Worm (Caenorhabditis elegans) whole organism, L4 larva: ENCODE data around the gene F38E9.6.

Experiments used
- D1046.2 ChIP-seq: fragments of 200-800 bp; sonication (Bioruptor generic); IDR thresholded peaks from 2 replicates; pipeline ENCODE4 v1.3.6; 2022; ENCODE audit warnings: missing genetic modification characterization, missing compliant biosample characterization
- F10B5.3 ChIP-seq: sonication (generic microtip); optimal IDR thresholded peaks from 2 replicates; lab custom pipeline; 2016; ENCODE audit warnings: mild to moderate bottlenecking, missing genetic modification characterization, missing compliant biosample characterization
- F26F4.8 ChIP-seq: fragments of 200-800 bp; sonication (Bioruptor generic); conservative IDR thresholded peaks from 2 replicates; pipeline ENCODE4 v1.3.6; 2022; ENCODE audit warnings: missing genetic modification characterization, missing compliant biosample characterization
- F49E8.2 ChIP-seq: sonication (generic microtip); optimal IDR thresholded peaks from 2 replicates; lab custom pipeline; 2016; ENCODE audit warnings: missing compliant biosample characterization, mild to moderate bottlenecking, missing genetic modification characterization, borderline replicate concordance
- R02D3.7 ChIP-seq: fragments of 150-350 bp; sonication (generic microtip); optimal IDR thresholded peaks from 3 replicates; lab custom pipeline; 2014; ENCODE audit warnings: missing biosample characterization, missing genetic modification characterization
- ZK546.5 ChIP-seq, 2 experiments: sonication (generic microtip); optimal IDR thresholded peaks; 2 replicates each; lab custom pipeline; 2017; ENCODE audit warnings: missing biosample characterization in 2 of 2, missing genetic modification characterization in 2 of 2
- aha-1 ChIP-seq: fragments of 150-350 bp; peaks from one replicate; lab custom pipeline; 2014; ENCODE audit warnings: missing biosample characterization, missing genetic modification characterization
- attf-4 ChIP-seq: sonication (generic microtip); optimal IDR thresholded peaks from 3 replicates; lab custom pipeline; 2017; ENCODE audit warnings: missing biosample characterization, missing genetic modification characterization
- ceh-44 ChIP-seq: fragments of 200-800 bp; sonication (Bioruptor generic); IDR thresholded peaks from 2 replicates; pipeline ENCODE4 v1.3.6; 2022; ENCODE audit warnings: missing genetic modification reagents, missing genetic modification characterization, missing compliant biosample characterization
- ceh-62 ChIP-seq: sonication (generic microtip); optimal IDR thresholded peaks from 2 replicates; lab custom pipeline; 2017; ENCODE audit warnings: missing biosample characterization, missing genetic modification characterization
- daf-16 ChIP-seq, 3 experiments: sonication (generic microtip); optimal IDR thresholded peaks; 2 replicates each; lab custom pipeline; 2016 to 2017; ENCODE audit warnings: missing genetic modification characterization in 3 of 3, missing genetic modification reagents in 3 of 3, mild to moderate bottlenecking in 2 of 3, missing compliant biosample characterization in 2 of 3, missing biosample characterization in 1 of 3, moderate library complexity in 1 of 3
- daf-19 ChIP-seq: fragments of 200-800 bp; sonication (Bioruptor generic); conservative IDR thresholded peaks from 2 replicates; pipeline ENCODE4 v1.3.6; 2022; ENCODE audit warnings: missing genetic modification characterization, missing compliant biosample characterization
- dmd-8 ChIP-seq: fragments of 200-800 bp; sonication (Bioruptor generic); IDR thresholded peaks from 2 replicates; pipeline ENCODE4 v1.3.6; 2022; ENCODE audit warnings: missing genetic modification characterization, missing compliant biosample characterization
- hlh-11 ChIP-seq: fragments of 200-800 bp; sonication (Bioruptor generic); optimal IDR thresholded peaks from 2 replicates; lab custom pipeline; 2018; ENCODE audit warnings: mild to moderate bottlenecking, missing genetic modification characterization, missing compliant biosample characterization
- hlh-30 ChIP-seq: sonication (generic microtip); optimal IDR thresholded peaks from 2 replicates; lab custom pipeline; 2017; ENCODE audit warnings: antibody characterized with exemption, mild to moderate bottlenecking, missing genetic modification characterization, missing compliant biosample characterization; ENCODE audit not compliant: insufficient read depth
- hmg-1.1 ChIP-seq: fragments of 200-800 bp; sonication (Bioruptor generic); IDR thresholded peaks from 2 replicates; pipeline ENCODE4 v1.3.6; 2022; ENCODE audit warnings: missing genetic modification reagents, missing genetic modification characterization, missing compliant biosample characterization
- jun-1 ChIP-seq: fragments of 150-350 bp; optimal IDR thresholded peaks from 2 replicates; lab custom pipeline; 2014; ENCODE audit warnings: missing biosample characterization, missing genetic modification reagents, missing genetic modification characterization
- lin-29 ChIP-seq: fragments of 200-800 bp; sonication (Bioruptor generic); IDR thresholded peaks from 2 replicates; pipeline ENCODE4 v1.3.6; 2022; ENCODE audit warnings: missing genetic modification reagents, missing genetic modification characterization, missing compliant biosample characterization
- lsy-2 ChIP-seq, 2 experiments: fragments of 150-350 bp in 1 of 2; sonication (generic microtip) in 1 of 2; optimal IDR thresholded peaks; 2 replicates each; lab custom pipeline; 2014 to 2017; ENCODE audit warnings: missing biosample characterization in 2 of 2, missing genetic modification characterization in 2 of 2
- madf-5 ChIP-seq, 2 experiments: fragments of 200-800 bp; sonication (Bioruptor generic); IDR thresholded peaks; 2 replicates each; pipeline ENCODE4 v1.3.6; 2022; ENCODE audit warnings: missing compliant biosample characterization in 2 of 2, missing genetic modification characterization in 2 of 2
- madf-9 ChIP-seq: fragments of 200-800 bp; sonication (Bioruptor generic); conservative IDR thresholded peaks from 2 replicates; pipeline ENCODE4 v1.3.6; 2022; ENCODE audit warnings: missing genetic modification reagents, missing genetic modification characterization, missing compliant biosample characterization
- mdl-1 ChIP-seq, 2 experiments: fragments of 150-350 bp in 1 of 2; sonication (generic microtip) in 1 of 2; optimal IDR thresholded peaks; 2 replicates each; lab custom pipeline; 2014 to 2017; ENCODE audit warnings: missing biosample characterization in 2 of 2, missing genetic modification characterization in 2 of 2
- mes-2 ChIP-seq: sonication (generic microtip); optimal IDR thresholded peaks from 2 replicates; lab custom pipeline; 2016; ENCODE audit warnings: missing genotype, mild to moderate bottlenecking, missing genetic modification characterization, missing compliant biosample characterization; ENCODE audit not compliant: poor library complexity, severe bottlenecking
- mxl-2 ChIP-seq: fragments of 200-800 bp; sonication (Bioruptor generic); conservative IDR thresholded peaks from 2 replicates; pipeline ENCODE4 v1.3.6; 2022; ENCODE audit warnings: missing genetic modification reagents, missing genetic modification characterization, missing compliant biosample characterization
- mxl-3 ChIP-seq: fragments of 200-800 bp; sonication (Bioruptor generic); optimal IDR thresholded peaks from 2 replicates; lab custom pipeline; 2018; ENCODE audit warnings: mild to moderate bottlenecking, missing genetic modification characterization, missing compliant biosample characterization
- nhr-102 ChIP-seq: sonication (generic microtip); optimal IDR thresholded peaks from 2 replicates; lab custom pipeline; 2016; ENCODE audit warnings: mild to moderate bottlenecking, missing genetic modification characterization, moderate library complexity, missing compliant biosample characterization
- nhr-25 ChIP-seq: sonication (generic microtip); optimal IDR thresholded peaks from 2 replicates; lab custom pipeline; 2017; ENCODE audit warnings: missing genetic modification characterization, mild to moderate bottlenecking, missing compliant biosample characterization, antibody characterized with exemption, moderate library complexity, borderline replicate concordance; ENCODE audit not compliant: insufficient read depth
- nhr-28 ChIP-seq: fragments of 150-350 bp; optimal IDR thresholded peaks from 2 replicates; lab custom pipeline; 2014; ENCODE audit warnings: missing biosample characterization, missing genetic modification characterization
- nhr-41 ChIP-seq: fragments of 200-800 bp; sonication (Bioruptor generic); IDR thresholded peaks from 2 replicates; pipeline ENCODE4 v1.3.6; 2022; ENCODE audit warnings: missing genetic modification reagents, missing genetic modification characterization, missing compliant biosample characterization
- nhr-48 ChIP-seq: sonication (generic microtip); optimal IDR thresholded peaks from 2 replicates; lab custom pipeline; 2016; ENCODE audit warnings: mild to moderate bottlenecking, missing genetic modification characterization, missing compliant biosample characterization
- nhr-76 ChIP-seq: fragments of 150-350 bp; optimal IDR thresholded peaks from 2 replicates; lab custom pipeline; 2014; ENCODE audit warnings: missing biosample characterization, missing genetic modification characterization
- php-3 ChIP-seq: fragments of 200-800 bp; sonication (Bioruptor generic); IDR thresholded peaks from 2 replicates; pipeline ENCODE4 v1.3.6; 2022; ENCODE audit warnings: missing genetic modification reagents, missing genetic modification characterization, missing compliant biosample characterization
- pqm-1 ChIP-seq: sonication (generic microtip); optimal IDR thresholded peaks from 2 replicates; lab custom pipeline; 2017; ENCODE audit warnings: missing biosample characterization, missing genetic modification characterization
- sdz-12 ChIP-seq: fragments of 200-800 bp; sonication (Bioruptor generic); optimal IDR thresholded peaks from 2 replicates; lab custom pipeline; 2018; ENCODE audit warnings: mild to moderate bottlenecking, missing genetic modification characterization, missing compliant biosample characterization
- set-16 ChIP-seq: fragments of 200-800 bp; sonication (Bioruptor generic); IDR thresholded peaks from 2 replicates; pipeline ENCODE4 v1.3.6; 2022; ENCODE audit warnings: missing genetic modification reagents, missing genetic modification characterization, missing compliant biosample characterization
- zag-1 ChIP-seq: fragments of 150-350 bp; optimal IDR thresholded peaks from 2 replicates; lab custom pipeline; 2014; ENCODE audit warnings: missing biosample characterization, missing genetic modification characterization

The F38E9.6 gene

DNA sequence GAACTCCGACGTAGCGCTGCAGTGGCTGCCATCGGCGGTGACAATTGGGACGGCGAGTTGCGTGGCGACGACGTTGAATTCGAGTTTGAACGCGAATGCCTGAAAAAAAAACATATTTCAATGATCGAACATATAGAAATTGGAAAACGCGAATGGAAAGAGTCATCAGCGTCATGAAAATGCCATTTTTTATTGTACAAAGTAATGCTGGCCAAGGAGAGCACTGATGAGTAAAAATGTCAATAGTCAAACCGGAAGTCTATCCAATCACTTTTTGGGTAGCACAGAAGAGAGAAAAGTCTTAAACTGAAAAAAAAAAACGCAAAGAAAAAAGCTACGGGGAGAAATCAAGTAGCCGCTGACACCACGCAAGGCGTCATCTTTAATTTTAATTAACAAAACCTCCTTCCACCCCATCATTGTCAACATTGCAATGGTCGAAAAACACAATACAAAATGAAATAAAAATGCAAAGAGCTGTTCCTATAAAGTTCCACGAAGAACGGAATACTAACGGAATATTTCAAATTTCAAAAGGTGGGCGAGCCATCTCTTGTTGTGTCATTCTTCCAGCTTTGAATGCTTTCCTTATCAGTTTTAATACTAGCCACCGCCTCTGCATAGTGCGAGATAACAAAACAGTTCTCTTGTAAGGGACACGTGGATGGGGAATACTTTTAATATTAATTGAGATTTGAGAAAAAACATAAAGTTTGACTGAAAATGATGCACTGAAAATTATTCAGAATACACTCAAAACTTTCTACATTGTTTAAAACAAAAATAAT is 18.8 kb upstream of the F38E9.6 start (continued):
- TF ChIP-seq ceh-62 (tag; lab: Kevin White, UChicago) (no peak), aha-1 (peak; percentile 95), nhr-76 (tag; lab: Kevin White, UChicago) (no peak), php-3 (no peak), jun-1 (tag; lab: Kevin White, UChicago) (no peak), madf-9 (no peak), sdz-12 (GFP tag; lab: Kevin White, UChicago) (no peak), mxl-2 (GFP tag; lab: Robert Waterston, UW) (no peak), R02D3.7 (no peak), nhr-102 (no peak), mes-2 (no peak), dmd-8 (no peak)

- TF ChIP-seq daf-19 (GFP tag; lab: Robert Waterston, UW) (0 out of 2 replicates have a peak, but pooled peaks have one; percentile 13), mdl-1 (tag; optimal IDR thresholded peaks at IDR 0.05; lab: Kevin White, UChicago) (peak; percentile 57 to 79), hlh-30 (peak; percentile 19), F49E8.2 (tag; lab: Kevin White, UChicago) (no peak), nhr-28 (peak; percentile 66), mxl-3 (GFP tag; lab: Kevin White, UChicago) (peak; percentile 63), lin-29 (GFP tag; lab: Robert Waterston, UW) (no peak), mes-2 (no peak), hlh-11 (peak; percentile 37), nhr-25 (tag; lab: Kevin White, UChicago) (peak; percentile 73)
Measured at ce11 chrX:16414572-16414971, 17.7 kb upstream of the F38E9.6 start.

ce11 chrX:16416790-16417330 is 15.4 kb upstream of the F38E9.6 start, which contains the start of gene eat-17:
Gene eat-17, minus strand, starts transcription at chrX:16416840.
- peak; percentile 54 for TF ChIP-seq set-16 (GFP tag; lab: Robert Waterston, UW)
- peak; percentile 31 for TF ChIP-seq aha-1
- no peak for TF ChIP-seq zag-1 (tag; lab: Kevin White, UChicago)

- no peak for TF ChIP-seq R02D3.7
- TF ChIP-seq ZK546.5 (tag; optimal IDR thresholded peaks at IDR 0.05; lab: Kevin White, UChicago): no peak
- TF ChIP-seq D1046.2: no peak
- no peak for TF ChIP-seq F49E8.2 (tag; lab: Kevin White, UChicago)
- TF ChIP-seq daf-16 (GFP tag; optimal IDR thresholded peaks at IDR 0.05; lab: Kevin White, UChicago): no peak
- TF ChIP-seq daf-16 (tag; optimal IDR thresholded peaks at IDR 0.05; lab: Kevin White, UChicago): no peak
- TF ChIP-seq F26F4.8: no peak
- TF ChIP-seq madf-5 (GFP tag; IDR thresholded peaks at IDR 0.05; lab: Robert Waterston, UW): no peak
- no peak for TF ChIP-seq nhr-28
- TF ChIP-seq pqm-1 (tag; lab: Kevin White, UChicago): no peak
- TF ChIP-seq hmg-1.1: no peak
- no peak for TF ChIP-seq ceh-44 (GFP tag; lab: Robert Waterston, UW)
- TF ChIP-seq lsy-2 (tag; optimal IDR thresholded peaks at IDR 0.05; lab: Kevin White, UChicago): no peak
- TF ChIP-seq ceh-62 (tag; lab: Kevin White, UChicago): no peak
- TF ChIP-seq F10B5.3 (tag; lab: Kevin White, UChicago): no peak
- TF ChIP-seq attf-4 (tag; lab: Kevin White, UChicago): no peak
- TF ChIP-seq mes-2: no peak
- no peak for TF ChIP-seq nhr-48 (tag; lab: Kevin White, UChicago)
- no peak for TF ChIP-seq nhr-41 (GFP tag; lab: Robert Waterston, UW)
Measured at ce11 chrX:16418396-16418795, 13.8 kb upstream of the F38E9.6 start.
